Worm (Caenorhabditis elegans) whole organism, late embryonic: ENCODE measurements around the gene srd-7.

Experiments
- C38D4.7 ChIP-seq: fragments of 200-800 bp; sonication (Bioruptor generic); optimal IDR thresholded peaks from 2 replicates; lab custom pipeline; 2018; ENCODE audit warnings: mild to moderate bottlenecking, missing genetic modification characterization, moderate library complexity, missing compliant biosample characterization
- F13H6.1 ChIP-seq: sonication (generic microtip); optimal IDR thresholded peaks from 2 replicates; lab custom pipeline; 2016; ENCODE audit warnings: missing genetic modification characterization, missing compliant biosample characterization
- K09A11.1 ChIP-seq: sonication (generic microtip); optimal IDR thresholded peaks from 2 replicates; lab custom pipeline; 2017; ENCODE audit warnings: antibody characterized with exemption, mild to moderate bottlenecking, missing genetic modification characterization, missing compliant biosample characterization; ENCODE audit not compliant: insufficient read depth
- T23F11.4 ChIP-seq: fragments of 200-800 bp; sonication (Bioruptor generic); optimal IDR thresholded peaks from 2 replicates; lab custom pipeline; 2018; ENCODE audit warnings: mild to moderate bottlenecking, missing genetic modification characterization, missing compliant biosample characterization
- Y22D7AL.16 ChIP-seq: sonication (generic microtip); optimal IDR thresholded peaks from 2 replicates; lab custom pipeline; 2016; ENCODE audit warnings: missing genetic modification characterization, missing compliant biosample characterization
- ahr-1 ChIP-seq: sonication (generic microtip); optimal IDR thresholded peaks from 2 replicates; lab custom pipeline; 2016; ENCODE audit warnings: missing genetic modification characterization, missing compliant biosample characterization
- ceh-19 ChIP-seq: fragments of 200-800 bp; sonication (Bioruptor generic); optimal IDR thresholded peaks from 2 replicates; lab custom pipeline; 2018; ENCODE audit warnings: mild to moderate bottlenecking, missing genetic modification characterization, missing compliant biosample characterization
- ceh-2 ChIP-seq: sonication (generic microtip); optimal IDR thresholded peaks from 2 replicates; lab custom pipeline; 2016; ENCODE audit warnings: missing genotype, missing genetic modification characterization, missing compliant biosample characterization
- ceh-22 ChIP-seq: sonication (generic microtip); optimal IDR thresholded peaks from 2 replicates; lab custom pipeline; 2017; ENCODE audit warnings: missing biosample characterization, missing genetic modification characterization
- ceh-24 ChIP-seq: sonication (generic microtip); optimal IDR thresholded peaks from 2 replicates; lab custom pipeline; 2016; ENCODE audit warnings: mild to moderate bottlenecking, missing genetic modification characterization, missing compliant biosample characterization
- ceh-30 ChIP-seq: fragments of 150-350 bp; optimal IDR thresholded peaks from 2 replicates; lab custom pipeline; 2014; ENCODE audit warnings: missing biosample characterization, missing genetic modification characterization
- ceh-31 ChIP-seq: sonication (generic microtip); optimal IDR thresholded peaks from 2 replicates; lab custom pipeline; 2016; ENCODE audit warnings: missing genetic modification characterization, missing compliant biosample characterization
- ceh-34 ChIP-seq: sonication (generic microtip); optimal IDR thresholded peaks from 2 replicates; lab custom pipeline; 2016; ENCODE audit warnings: mild to moderate bottlenecking, missing genetic modification characterization, missing compliant biosample characterization
- ceh-45 ChIP-seq: fragments of 200-800 bp; sonication (Bioruptor generic); IDR thresholded peaks from 2 replicates; pipeline ENCODE4 v1.3.6; 2022; ENCODE audit warnings: missing genetic modification reagents, missing genetic modification characterization, missing compliant biosample characterization
- ceh-48 ChIP-seq: sonication (generic microtip); optimal IDR thresholded peaks from 2 replicates; lab custom pipeline; 2016; ENCODE audit warnings: missing genetic modification characterization, inconsistent platforms, missing compliant biosample characterization
- ceh-6 ChIP-seq: fragments of 200-800 bp; sonication (Bioruptor generic); optimal IDR thresholded peaks from 2 replicates; lab custom pipeline; 2018; ENCODE audit warnings: mild to moderate bottlenecking, missing genetic modification characterization, missing compliant biosample characterization
- ceh-9 ChIP-seq: sonication (generic microtip); optimal IDR thresholded peaks from 2 replicates; lab custom pipeline; 2016; ENCODE audit warnings: mild to moderate bottlenecking, missing genetic modification characterization, inconsistent platforms, missing compliant biosample characterization
- che-1 ChIP-seq: sonication (generic microtip); optimal IDR thresholded peaks from 2 replicates; lab custom pipeline; 2016; ENCODE audit warnings: mild to moderate bottlenecking, missing genetic modification characterization, missing compliant biosample characterization
- dmd-4 ChIP-seq: sonication (generic microtip); optimal IDR thresholded peaks from 2 replicates; lab custom pipeline; 2016; ENCODE audit warnings: borderline replicate concordance, missing genetic modification characterization, missing compliant biosample characterization
- dve-1 ChIP-seq: sonication (generic microtip); optimal IDR thresholded peaks from 2 replicates; lab custom pipeline; 2017; ENCODE audit warnings: antibody characterized with exemption, mild to moderate bottlenecking, missing genetic modification characterization, missing compliant biosample characterization
- elt-2 ChIP-seq: sonication (generic microtip); optimal IDR thresholded peaks from 2 replicates; lab custom pipeline; 2016; ENCODE audit warnings: missing genetic modification reagents, missing genetic modification characterization, missing compliant biosample characterization
- eyg-1 ChIP-seq: sonication (generic microtip); optimal IDR thresholded peaks from 2 replicates; lab custom pipeline; 2016; ENCODE audit warnings: missing genotype, missing genetic modification characterization, missing compliant biosample characterization
- fax-1 ChIP-seq: sonication (generic microtip); optimal IDR thresholded peaks from 2 replicates; lab custom pipeline; 2016; ENCODE audit warnings: missing genotype, missing genetic modification characterization, missing compliant biosample characterization
- fkh-10 ChIP-seq: fragments of 150-350 bp; optimal IDR thresholded peaks from 2 replicates; lab custom pipeline; 2014; ENCODE audit warnings: missing biosample characterization, missing genetic modification reagents, missing genetic modification characterization
- fkh-6 ChIP-seq: sonication (generic microtip); optimal IDR thresholded peaks from 2 replicates; lab custom pipeline; 2016; ENCODE audit warnings: missing genetic modification characterization, missing compliant biosample characterization
- hlh-13 ChIP-seq: fragments of 200-800 bp; sonication (Bioruptor generic); optimal IDR thresholded peaks from 2 replicates; lab custom pipeline; 2018; ENCODE audit warnings: mild to moderate bottlenecking, missing genetic modification characterization, missing compliant biosample characterization
- hlh-30 ChIP-seq: sonication (generic microtip); optimal IDR thresholded peaks from 2 replicates; lab custom pipeline; 2017; ENCODE audit warnings: antibody characterized with exemption, missing genetic modification characterization, missing compliant biosample characterization; ENCODE audit not compliant: insufficient read depth
- hlh-8 ChIP-seq: sonication (generic microtip); optimal IDR thresholded peaks from 2 replicates; lab custom pipeline; 2016; ENCODE audit warnings: missing genotype, missing genetic modification characterization, missing compliant biosample characterization
- lim-6 ChIP-seq: sonication (generic microtip); optimal IDR thresholded peaks from 2 replicates; lab custom pipeline; 2016; ENCODE audit warnings: missing genetic modification characterization, missing compliant biosample characterization
- lin-11 ChIP-seq: fragments of 200-800 bp; sonication (Bioruptor generic); optimal IDR thresholded peaks from 2 replicates; lab custom pipeline; 2018; ENCODE audit warnings: mild to moderate bottlenecking, missing genetic modification characterization, missing compliant biosample characterization
- madf-2 ChIP-seq: sonication (generic microtip); optimal IDR thresholded peaks from 2 replicates; lab custom pipeline; 2017; ENCODE audit warnings: missing genetic modification characterization, missing compliant biosample characterization
- mec-3 ChIP-seq: sonication (generic microtip); optimal IDR thresholded peaks from 2 replicates; lab custom pipeline; 2016; ENCODE audit warnings: borderline replicate concordance, missing genetic modification characterization, missing compliant biosample characterization
- nfya-1 ChIP-seq: sonication (generic microtip); optimal IDR thresholded peaks from 2 replicates; lab custom pipeline; 2017; ENCODE audit warnings: missing genetic modification characterization, mild to moderate bottlenecking, missing compliant biosample characterization, antibody characterized with exemption, moderate library complexity
- nhr-232 ChIP-seq: sonication (generic microtip); optimal IDR thresholded peaks from 2 replicates; lab custom pipeline; 2016; ENCODE audit warnings: missing genetic modification characterization, missing compliant biosample characterization
- npax-4 ChIP-seq: sonication (generic microtip); optimal IDR thresholded peaks from 2 replicates; lab custom pipeline; 2016; ENCODE audit warnings: missing genetic modification characterization, missing compliant biosample characterization
- odd-2 ChIP-seq: sonication (generic microtip); optimal IDR thresholded peaks from 2 replicates; lab custom pipeline; 2017; ENCODE audit warnings: antibody characterized with exemption, mild to moderate bottlenecking, missing genetic modification characterization, missing compliant biosample characterization
- pag-3 ChIP-seq: sonication (generic microtip); optimal IDR thresholded peaks from 2 replicates; lab custom pipeline; 2016; ENCODE audit warnings: missing compliant biosample characterization, missing genetic modification characterization, borderline replicate concordance
- pat-9 ChIP-seq: fragments of 200-800 bp; sonication (Bioruptor generic); optimal IDR thresholded peaks from 2 replicates; lab custom pipeline; 2018; ENCODE audit warnings: mild to moderate bottlenecking, missing genetic modification characterization, moderate library complexity, missing compliant biosample characterization
- pax-1 ChIP-seq: fragments of 150-350 bp; optimal IDR thresholded peaks from 2 replicates; lab custom pipeline; 2014; ENCODE audit warnings: missing biosample characterization, missing genetic modification characterization
- pha-2 ChIP-seq: sonication (generic microtip); optimal IDR thresholded peaks from 2 replicates; lab custom pipeline; 2017; ENCODE audit warnings: mild to moderate bottlenecking, missing genetic modification characterization, missing compliant biosample characterization
- pqm-1 ChIP-seq: sonication (generic microtip); optimal IDR thresholded peaks from 2 replicates; lab custom pipeline; 2016; ENCODE audit warnings: missing genetic modification characterization, missing compliant biosample characterization
- ref-2 ChIP-seq: sonication (generic microtip); optimal IDR thresholded peaks from 2 replicates; lab custom pipeline; 2016; ENCODE audit warnings: missing genetic modification characterization, missing compliant biosample characterization
- rnt-1 ChIP-seq: sonication (generic microtip); optimal IDR thresholded peaks from 2 replicates; lab custom pipeline; 2016; ENCODE audit warnings: missing genetic modification characterization, missing compliant biosample characterization
- sdc-2 ChIP-seq: sonication (generic microtip); optimal IDR thresholded peaks from 2 replicates; lab custom pipeline; 2016; ENCODE audit warnings: missing genotype, missing genetic modification characterization, missing compliant biosample characterization
- sox-4 ChIP-seq: sonication (generic microtip); optimal IDR thresholded peaks from 2 replicates; lab custom pipeline; 2017; ENCODE audit warnings: mild to moderate bottlenecking, missing genetic modification characterization, inconsistent platforms, missing compliant biosample characterization
- syd-9 ChIP-seq: sonication (generic microtip); optimal IDR thresholded peaks from 2 replicates; lab custom pipeline; 2016; ENCODE audit warnings: mild to moderate bottlenecking, missing genetic modification characterization, moderate library complexity, missing compliant biosample characterization
- tbx-2 ChIP-seq: sonication (generic microtip); optimal IDR thresholded peaks from 2 replicates; lab custom pipeline; 2016; ENCODE audit warnings: missing genetic modification characterization, missing compliant biosample characterization
- tbx-7 ChIP-seq: sonication (generic microtip); optimal IDR thresholded peaks from 2 replicates; lab custom pipeline; 2016; ENCODE audit warnings: missing genotype, missing genetic modification characterization, missing compliant biosample characterization
- ttx-3 ChIP-seq: sonication (generic microtip); optimal IDR thresholded peaks from 2 replicates; lab custom pipeline; 2016; ENCODE audit warnings: missing genetic modification reagents, missing genetic modification characterization, missing compliant biosample characterization
- unc-42 ChIP-seq: sonication (generic microtip); optimal IDR thresholded peaks from 2 replicates; lab custom pipeline; 2016; ENCODE audit warnings: missing genotype, missing genetic modification characterization, missing compliant biosample characterization
- unc-86 ChIP-seq: sonication (generic microtip); optimal IDR thresholded peaks from 2 replicates; lab custom pipeline; 2016; ENCODE audit warnings: missing genetic modification characterization, missing compliant biosample characterization
- ztf-16 ChIP-seq: sonication (generic microtip); optimal IDR thresholded peaks from 2 replicates; lab custom pipeline; 2017; ENCODE audit warnings: missing genetic modification characterization, missing compliant biosample characterization

srd-7 gene

DNA sequence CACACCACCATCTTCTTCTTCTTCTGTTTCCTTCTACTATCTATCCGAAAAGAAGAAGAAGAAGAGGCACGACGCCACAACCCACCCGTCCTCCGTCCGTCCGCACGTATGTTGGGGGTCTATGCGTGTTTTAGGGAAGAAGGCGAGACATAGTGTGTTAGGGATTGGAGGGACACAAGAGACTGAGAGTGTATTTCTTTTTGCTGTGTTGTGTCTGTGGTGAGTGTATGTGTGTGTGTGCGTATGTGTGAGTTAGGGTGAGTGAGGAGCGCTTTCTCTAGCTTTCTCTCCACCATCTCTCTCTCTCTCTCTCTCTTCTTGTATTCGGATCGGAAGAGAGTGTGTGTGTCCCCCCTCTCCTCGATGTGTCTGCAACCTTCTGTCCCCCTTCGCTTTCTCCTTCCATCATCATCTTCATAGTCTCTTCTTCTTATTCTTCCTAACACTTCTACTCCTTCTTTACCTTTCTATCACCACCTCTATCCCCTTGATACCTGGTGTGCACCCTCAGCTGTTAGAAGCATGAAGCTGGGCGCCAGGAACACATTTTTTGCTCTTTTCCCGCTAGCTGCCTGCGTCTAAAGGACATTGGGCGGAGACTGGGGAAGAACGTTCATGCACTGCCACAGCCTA, 35.2 kb upstream of the srd-7 start:
- TF ChIP-seq F13H6.1 (tag; lab: Kevin White, UChicago) = no peak
- TF ChIP-seq ceh-2 (tag; lab: Kevin White, UChicago) = no peak
- TF ChIP-seq ceh-34 = peak; percentile 89
- peak; percentile 27 for TF ChIP-seq fkh-6 (tag; lab: Kevin White, UChicago)
- TF ChIP-seq nhr-232 (tag; lab: Kevin White, UChicago) = peak; percentile 38
- peak; percentile 72 for TF ChIP-seq eyg-1 (tag; lab: Kevin White, UChicago)
- no peak for TF ChIP-seq pax-1 (tag; lab: Kevin White, UChicago)
- no peak for TF ChIP-seq sox-4
- TF ChIP-seq pag-3 (tag; lab: Kevin White, UChicago) = peak; percentile 8
- no peak for TF ChIP-seq ahr-1 (tag; lab: Kevin White, UChicago)
- no peak for TF ChIP-seq odd-2
- peak; percentile 48 for TF ChIP-seq ceh-6 (GFP tag; lab: Kevin White, UChicago)
- TF ChIP-seq unc-42 (tag; lab: Kevin White, UChicago) = peak; percentile 70
- TF ChIP-seq ztf-16 (tag; lab: Kevin White, UChicago) = peak; percentile 51
- peak; percentile 21 for TF ChIP-seq ceh-30
- TF ChIP-seq mec-3 (tag; lab: Kevin White, UChicago) = no peak
- peak; percentile 38 for TF ChIP-seq dmd-4 (tag; lab: Kevin White, UChicago)
- TF ChIP-seq sdc-2 (tag; lab: Kevin White, UChicago) = peak; percentile 76
- TF ChIP-seq nfya-1 (tag; lab: Kevin White, UChicago) = peak; percentile 89
- TF ChIP-seq elt-2 (tag; lab: Kevin White, UChicago) = peak; percentile 32
- TF ChIP-seq ceh-24 (tag; lab: Kevin White, UChicago) = no peak
- no peak for TF ChIP-seq pha-2 (tag; lab: Kevin White, UChicago)
- TF ChIP-seq hlh-13 (GFP tag; lab: Kevin White, UChicago) = no peak
- TF ChIP-seq pat-9 = no peak
- TF ChIP-seq ceh-22 (tag; lab: Kevin White, UChicago) = peak; percentile 20
- TF ChIP-seq dve-1 (tag; lab: Kevin White, UChicago) = peak; percentile 85
- TF ChIP-seq K09A11.1 (tag; lab: Kevin White, UChicago) = peak; percentile 7
- peak; percentile 71 for TF ChIP-seq pqm-1
- TF ChIP-seq ttx-3 (tag; lab: Kevin White, UChicago) = peak; percentile 11
- TF ChIP-seq rnt-1 (tag; lab: Kevin White, UChicago) = peak; percentile 93
- no peak for TF ChIP-seq lim-6
- TF ChIP-seq lin-11 (tag; lab: Kevin White, UChicago) = no peak
- TF ChIP-seq unc-86 (tag; lab: Kevin White, UChicago) = peak; percentile 34
- TF ChIP-seq tbx-2 (tag; lab: Kevin White, UChicago) = peak; percentile 88
- no peak for TF ChIP-seq hlh-30 (tag; lab: Kevin White, UChicago)
- no peak for TF ChIP-seq ceh-45 (GFP tag; lab: Robert Waterston, UW)
- peak; percentile 1 for TF ChIP-seq che-1
- peak; percentile 83 for TF ChIP-seq syd-9 (tag; lab: Kevin White, UChicago)
- TF ChIP-seq madf-2 (tag; lab: Kevin White, UChicago) = peak; percentile 8
- no peak for TF ChIP-seq ceh-9
- peak; percentile 79 for TF ChIP-seq hlh-8
- peak; percentile 28 for TF ChIP-seq Y22D7AL.16 (tag; lab: Kevin White, UChicago)
- no peak for TF ChIP-seq fax-1
- no peak for TF ChIP-seq fkh-10 (GFP tag; lab: Kevin White, UChicago)
- peak; percentile 76 for TF ChIP-seq ref-2 (tag; lab: Kevin White, UChicago)
- TF ChIP-seq T23F11.4 = peak; percentile 7
- TF ChIP-seq ceh-19 (GFP tag; lab: Kevin White, UChicago) = peak; percentile 8
- no peak for TF ChIP-seq npax-4 (tag; lab: Kevin White, UChicago)
- no peak for TF ChIP-seq ceh-48
- peak; percentile 93 for TF ChIP-seq ceh-31
- TF ChIP-seq tbx-7 (tag; lab: Kevin White, UChicago) = peak; percentile 39
- no peak for TF ChIP-seq C38D4.7
